Fruit fly (Drosophila melanogaster) whole organism, embryonic: ENCODE measurements around the gene rho-5.
A peak's percentile ranks its signal among the peaks of the same experiment; 100 is the strongest.

Experiments used
- Asciz ChIP-seq: fragments of 200-800 bp; sonication (Bioruptor generic); optimal IDR thresholded peaks from 2 replicates; lab custom pipeline; 2017; ENCODE audit warnings: missing biosample characterization, mild to moderate bottlenecking, missing genetic modification characterization, missing genetic modification reagents
- Bgb ChIP-seq: fragments of 200-800 bp; sonication (Bioruptor generic); IDR thresholded peaks from 2 replicates; pipeline ENCODE4 v1.3.6; 2022; ENCODE audit warnings: missing biosample characterization, missing genetic modification characterization; ENCODE audit not compliant: partially characterized antibody
- CG11398 ChIP-seq: fragments of 200-800 bp; sonication (Bioruptor generic); optimal IDR thresholded peaks from 2 replicates; lab custom pipeline; 2016; ENCODE audit warnings: missing biosample characterization, missing genetic modification characterization
- CG13287 ChIP-seq: fragments of 200-800 bp; sonication (Bioruptor generic); IDR thresholded peaks from 2 replicates; pipeline ENCODE4 v1.3.6; 2022; ENCODE audit warnings: missing biosample characterization, missing genetic modification characterization; ENCODE audit not compliant: partially characterized antibody
- CG13894 ChIP-seq: fragments of 200-800 bp; sonication (Bioruptor generic); optimal IDR thresholded peaks from 3 replicates; lab custom pipeline; 2018; ENCODE audit warnings: missing biosample characterization, mild to moderate bottlenecking, missing genetic modification characterization, moderate library complexity
- CG15514 ChIP-seq: fragments of 200-800 bp; sonication (Bioruptor generic); optimal IDR thresholded peaks from 3 replicates; lab custom pipeline; 2017; ENCODE audit warnings: missing biosample characterization, missing genetic modification characterization, mild to moderate bottlenecking, moderate library complexity, missing genetic modification reagents
- CG16813 ChIP-seq: fragments of 200-800 bp; sonication (Bioruptor generic); IDR thresholded peaks from 3 replicates; pipeline ENCODE4 v1.3.6; 2022; ENCODE audit warnings: missing biosample characterization, missing genetic modification characterization; ENCODE audit not compliant: partially characterized antibody
- CG17802 ChIP-seq: fragments of 200-800 bp; sonication (Bioruptor generic); optimal IDR thresholded peaks from 2 replicates; lab custom pipeline; 2018; ENCODE audit warnings: missing biosample characterization, mild to moderate bottlenecking, missing genetic modification characterization, moderate library complexity
- CG17829 ChIP-seq: fragments of 200-800 bp; optimal IDR thresholded peaks from 2 replicates; lab custom pipeline; 2019; ENCODE audit warnings: missing biosample characterization, mild to moderate bottlenecking, missing genetic modification characterization, moderate library complexity
- CG18619 ChIP-seq: fragments of 200-800 bp; sonication (Bioruptor generic); optimal IDR thresholded peaks from 3 replicates; lab custom pipeline; 2017; ENCODE audit warnings: missing biosample characterization, mild to moderate bottlenecking, missing genetic modification characterization
- CG2875 ChIP-seq: fragments of 200-800 bp; sonication (Bioruptor generic); optimal IDR thresholded peaks from 2 replicates; lab custom pipeline; 2017; ENCODE audit warnings: missing biosample characterization, mild to moderate bottlenecking, missing genetic modification characterization, missing genetic modification reagents
- CG30403 ChIP-seq: fragments of 200-800 bp; sonication (Bioruptor generic); optimal IDR thresholded peaks from 3 replicates; lab custom pipeline; 2016; ENCODE audit warnings: missing biosample characterization, missing genetic modification characterization
- CG3163 ChIP-seq: fragments of 200-800 bp; sonication (Bioruptor generic); optimal IDR thresholded peaks from 3 replicates; lab custom pipeline; 2016; ENCODE audit warnings: missing biosample characterization, missing genetic modification characterization
- CG3281 ChIP-seq: fragments of 200-800 bp; sonication (Bioruptor generic); optimal IDR thresholded peaks from 3 replicates; lab custom pipeline; 2017; ENCODE audit warnings: missing biosample characterization, mild to moderate bottlenecking, missing genetic modification characterization
- CG34224 ChIP-seq: fragments of 200-800 bp; sonication (Bioruptor generic); IDR thresholded peaks from 3 replicates; pipeline ENCODE4 v1.3.6; 2022; ENCODE audit warnings: missing biosample characterization, missing genetic modification characterization; ENCODE audit not compliant: partially characterized antibody
- CG3838 ChIP-seq: fragments of 200-800 bp; sonication (Bioruptor generic); optimal IDR thresholded peaks from 3 replicates; lab custom pipeline; 2016; ENCODE audit warnings: missing biosample characterization, missing genetic modification characterization
- CG3995 ChIP-seq: fragments of 200-800 bp; sonication (Bioruptor generic); optimal IDR thresholded peaks from 3 replicates; lab custom pipeline; 2016; ENCODE audit warnings: missing biosample characterization, missing genetic modification characterization
- CG6791 ChIP-seq: fragments of 200-800 bp; sonication (Bioruptor generic); IDR thresholded peaks from 3 replicates; pipeline ENCODE4 v1.3.6; 2022; ENCODE audit warnings: missing biosample characterization, missing genetic modification characterization; ENCODE audit not compliant: partially characterized antibody
- CTCF ChIP-seq: fragments of 200-800 bp; sonication (Bioruptor generic); optimal IDR thresholded peaks from 2 replicates; lab custom pipeline; 2017; ENCODE audit warnings: missing biosample characterization, mild to moderate bottlenecking, missing genetic modification characterization, moderate library complexity
- Chrac-16 ChIP-seq: fragments of 200-800 bp; sonication (Bioruptor generic); optimal IDR thresholded peaks from 3 replicates; lab custom pipeline; 2016; ENCODE audit warnings: missing biosample characterization, missing genetic modification characterization
- Doc3 ChIP-seq: fragments of 200-800 bp; sonication (Bioruptor generic); IDR thresholded peaks from 3 replicates; pipeline ENCODE4 v1.3.6; 2022; ENCODE audit warnings: missing biosample characterization, missing genetic modification characterization; ENCODE audit not compliant: partially characterized antibody
- E2f2 ChIP-seq: fragments of 200-800 bp; sonication (Bioruptor generic); IDR thresholded peaks from 2 replicates; pipeline ENCODE4 v1.3.6; 2022; ENCODE audit warnings: missing biosample characterization, missing genetic modification characterization
- Eip74EF ChIP-seq, 2 experiments: fragments of 200-800 bp in 1 of 2; fragments of >200 bp in 1 of 2; sonication (Bioruptor generic) in 1 of 2; optimal IDR thresholded peaks; 2 replicates each; lab custom pipeline; 2017 to 2019; ENCODE audit warnings: missing biosample characterization in 2 of 2, missing genetic modification characterization in 2 of 2, mild to moderate bottlenecking in 1 of 2, moderate library complexity in 1 of 2
- Fer2 ChIP-seq: fragments of 200-800 bp; sonication (Bioruptor generic); optimal IDR thresholded peaks from 2 replicates; lab custom pipeline; 2018; ENCODE audit warnings: missing biosample characterization, mild to moderate bottlenecking, missing genetic modification characterization, moderate library complexity
- HLH4C ChIP-seq: fragments of 200-800 bp; sonication (Bioruptor generic); IDR thresholded peaks from 3 replicates; pipeline ENCODE4 v1.3.6; 2022; ENCODE audit warnings: missing biosample characterization, missing genetic modification characterization; ENCODE audit not compliant: partially characterized antibody
- Hey ChIP-seq: fragments of 200-800 bp; sonication (Bioruptor generic); optimal IDR thresholded peaks from 3 replicates; lab custom pipeline; 2018; ENCODE audit warnings: missing biosample characterization, mild to moderate bottlenecking, missing genetic modification characterization
- MBD-R2 ChIP-seq: fragments of 200-800 bp; sonication (Bioruptor generic); IDR thresholded peaks from 2 replicates; pipeline ENCODE4 v1.3.6; 2022; ENCODE audit warnings: missing biosample characterization, missing genetic modification characterization
- MESR4 ChIP-seq: fragments of 200-800 bp; sonication (Bioruptor generic); optimal IDR thresholded peaks from 2 replicates; lab custom pipeline; 2018; ENCODE audit warnings: missing biosample characterization, mild to moderate bottlenecking, missing genetic modification characterization, moderate library complexity
- Nf-YB ChIP-seq: fragments of 200-800 bp; sonication (Bioruptor generic); optimal IDR thresholded peaks from 3 replicates; lab custom pipeline; 2019; ENCODE audit warnings: missing biosample characterization, mild to moderate bottlenecking, missing genetic modification characterization, moderate library complexity
- Pdp1 ChIP-seq, 2 experiments: fragments of 200-800 bp; sonication (Bioruptor generic); optimal IDR thresholded peaks; 3 replicates each; lab custom pipeline; 2016; ENCODE audit warnings: missing biosample characterization in 2 of 2, missing genetic modification characterization in 2 of 2, mild to moderate bottlenecking in 1 of 2, moderate library complexity in 1 of 2
- Poxn ChIP-seq: fragments of 200-800 bp; sonication (Bioruptor generic); IDR thresholded peaks from 2 replicates; pipeline ENCODE4 v1.3.6; 2022; ENCODE audit warnings: missing biosample characterization, missing genetic modification characterization
- Trl ChIP-seq, 3 experiments: fragments of >200 bp in 2 of 3; fragments of 200-800 bp in 1 of 3; sonication (Bioruptor generic) in 1 of 3; optimal IDR thresholded peaks; 2 replicates in 1 of 3; 3 replicates in 2 of 3; lab custom pipeline; 2016 to 2017; ENCODE audit warnings: missing biosample characterization in 1 of 3, missing genetic modification characterization in 1 of 3
- amos ChIP-seq: fragments of 200-800 bp; sonication (Bioruptor generic); IDR thresholded peaks from 2 replicates; pipeline ENCODE4 v1.3.6; 2022; ENCODE audit warnings: missing biosample characterization, missing genetic modification characterization; ENCODE audit not compliant: partially characterized antibody
- emc ChIP-seq: fragments of 200-800 bp; sonication (Bioruptor generic); optimal IDR thresholded peaks from 2 replicates; lab custom pipeline; 2016; ENCODE audit warnings: missing biosample characterization, missing genetic modification characterization
- hbn ChIP-seq: fragments of 200-800 bp; sonication (Bioruptor generic); IDR thresholded peaks from 2 replicates; pipeline ENCODE4 v1.3.6; 2022; ENCODE audit warnings: missing biosample characterization, missing genetic modification characterization; ENCODE audit not compliant: partially characterized antibody
- inv ChIP-seq: fragments of 200-800 bp; sonication (Bioruptor generic); IDR thresholded peaks from 2 replicates; pipeline ENCODE4 v1.3.6; 2022; ENCODE audit warnings: missing biosample characterization, missing genetic modification characterization; ENCODE audit not compliant: partially characterized antibody
- lbe ChIP-seq: fragments of 200-800 bp; sonication (Bioruptor generic); optimal IDR thresholded peaks from 2 replicates; lab custom pipeline; 2016; ENCODE audit warnings: missing biosample characterization, mild to moderate bottlenecking, missing genetic modification characterization
- lilli ChIP-seq: fragments of 200-800 bp; sonication (Bioruptor generic); optimal IDR thresholded peaks from 3 replicates; lab custom pipeline; 2016; ENCODE audit warnings: missing biosample characterization, missing genetic modification characterization
- nerfin-1 ChIP-seq: fragments of 200-800 bp; sonication (Bioruptor generic); optimal IDR thresholded peaks from 3 replicates; lab custom pipeline; 2019; ENCODE audit warnings: missing biosample characterization, mild to moderate bottlenecking, missing genetic modification characterization, moderate library complexity
- nerfin-2 ChIP-seq: fragments of 200-800 bp; sonication (Bioruptor generic); IDR thresholded peaks from 2 replicates; pipeline ENCODE4 v1.3.6; 2022; ENCODE audit warnings: missing biosample characterization, missing genetic modification characterization; ENCODE audit not compliant: partially characterized antibody
- nmo ChIP-seq: fragments of 200-800 bp; sonication (Bioruptor generic); optimal IDR thresholded peaks from 2 replicates; lab custom pipeline; 2018; ENCODE audit warnings: missing biosample characterization, mild to moderate bottlenecking, missing genetic modification characterization, moderate library complexity
- row ChIP-seq: fragments of 200-800 bp; sonication (Bioruptor generic); IDR thresholded peaks from 3 replicates; pipeline ENCODE4 v1.3.6; 2022; ENCODE audit warnings: missing biosample characterization, missing genetic modification characterization
- scrt ChIP-seq: fragments of 200-800 bp; sonication (Bioruptor generic); optimal IDR thresholded peaks from 2 replicates; lab custom pipeline; 2018; ENCODE audit warnings: missing biosample characterization, mild to moderate bottlenecking, missing genetic modification characterization, moderate library complexity
- slp2 ChIP-seq: fragments of 200-800 bp; sonication (Bioruptor generic); optimal IDR thresholded peaks from 2 replicates; lab custom pipeline; 2016; ENCODE audit warnings: missing biosample characterization, missing genetic modification characterization
- stwl ChIP-seq: fragments of 200-800 bp; sonication (Bioruptor generic); optimal IDR thresholded peaks from 3 replicates; lab custom pipeline; 2018; ENCODE audit warnings: missing biosample characterization, mild to moderate bottlenecking, missing genetic modification characterization, moderate library complexity
- ttk ChIP-seq: fragments of 200-800 bp; sonication (Bioruptor generic); IDR thresholded peaks from 2 replicates; pipeline ENCODE4 v2.1.2; 2022; ENCODE audit warnings: missing biosample characterization, missing genetic modification characterization
- zen ChIP-seq: fragments of 200-800 bp; sonication (Bioruptor generic); optimal IDR thresholded peaks from 3 replicates; lab custom pipeline; 2018; ENCODE audit warnings: missing biosample characterization, mild to moderate bottlenecking, missing genetic modification characterization, moderate library complexity

Gene rho-5

dm6 chr2L:10405008-10405654, 31.4 kb upstream of the rho-5 start, which contains the start of the genes CG17768, LSm-4 and Ir31a (continued):
- TF ChIP-seq CG17829 (no peak), HLH4C (GFP tag; lab: Robert Waterston, UW) (peak; percentile 70), nerfin-2 (GFP tag; lab: Robert Waterston, UW) (peak; percentile 49; the same call in 1 of the 2 replicates), E2f2 (GFP tag; lab: Robert Waterston, UW) (peak; percentile 19; the same call in 1 of the 2 replicates), stwl (peak; percentile 18), CG2875 (GFP tag; lab: Kevin White, UChicago) (no peak), lbe (no peak), MESR4 (GFP tag; lab: Kevin White, UChicago) (peak; percentile 42), Poxn (GFP tag; lab: Robert Waterston, UW) (no peak), CG17802 (tag; lab: Kevin White, UChicago) (no peak), CG30403 (GFP tag; lab: Kevin White, UChicago) (no peak), CG6791 (GFP tag; lab: Robert Waterston, UW) (no peak), CG13287 (GFP tag; lab: Robert Waterston, UW) (peak; percentile 87), Fer2 (tag; lab: Kevin White, UChicago) (no peak), inv (peak; percentile 60), CG13894 (tag; lab: Kevin White, UChicago) (no peak), Bgb (GFP tag; lab: Robert Waterston, UW) (peak; percentile 80), Trl (optimal IDR thresholded peaks at IDR 0.05; lab: Kevin White, UChicago) (no peak), Trl (GFP tag; optimal IDR thresholded peaks at IDR 0.05; lab: Kevin White, UChicago) (no peak), Nf-YB (GFP tag; lab: Kevin White, UChicago) (no peak), nerfin-1 (tag; lab: Kevin White, UChicago) (no peak), CG15514 (GFP tag; lab: Kevin White, UChicago) (no peak), Hey (no peak), CG18619 (GFP tag; lab: Kevin White, UChicago) (no peak), CG3995 (GFP tag; lab: Kevin White, UChicago) (peak; percentile 15), Asciz (GFP tag; lab: Kevin White, UChicago) (no peak), Pdp1 (GFP tag; optimal IDR thresholded peaks at IDR 0.05; lab: Kevin White, UChicago) (no peak), ttk (GFP tag; lab: Robert Waterston, UW) (no peak), CG3838 (GFP tag; lab: Kevin White, UChicago) (no peak), hbn (peak; percentile 84), CG3281 (no peak), zen (tag; lab: Kevin White, UChicago) (no peak), Doc3 (GFP tag; lab: Robert Waterston, UW) (peak; percentile 88), CG34224 (GFP tag; lab: Robert Waterston, UW) (peak; percentile 85), lilli (GFP tag; lab: Kevin White, UChicago) (no peak), emc (no peak), CTCF (GFP tag; lab: Kevin White, UChicago) (no peak), Chrac-16 (no peak), slp2 (GFP tag; lab: Kevin White, UChicago) (no peak), Eip74EF (GFP tag; optimal IDR thresholded peaks at IDR 0.05; lab: Kevin White, UChicago) (no peak), nmo (GFP tag; lab: Kevin White, UChicago) (peak; percentile 2), amos (peak; percentile 83; the same call in 1 of the 2 replicates), row (GFP tag; lab: Robert Waterston, UW) (peak; percentile 54), MBD-R2 (GFP tag; lab: Robert Waterston, UW) (peak; percentile 46; the same call in 1 of the 2 replicates), CG16813 (GFP tag; lab: Robert Waterston, UW) (peak; percentile 72), CG11398 (GFP tag; lab: Kevin White, UChicago) (no peak), scrt (GFP tag; lab: Kevin White, UChicago) (no peak), CG3163 (GFP tag; lab: Kevin White, UChicago) (no peak)
